Worm (Caenorhabditis elegans) whole organism, young adult: ENCODE data around the gene Y43F8B.15.

Experiments
- B0261.1 ChIP-seq: sonication (generic microtip); optimal IDR thresholded peaks from 2 replicates; lab custom pipeline; 2016; ENCODE audit warnings: mild to moderate bottlenecking, missing genetic modification characterization, moderate library complexity, missing compliant biosample characterization
- C06A6.2 ChIP-seq: fragments of 200-800 bp; sonication (Bioruptor generic); conservative IDR thresholded peaks from 2 replicates; pipeline ENCODE4 v1.3.6; 2022; ENCODE audit warnings: missing genetic modification characterization, missing compliant biosample characterization
- C17E4.6 ChIP-seq: fragments of 200-800 bp; sonication (Bioruptor generic); IDR thresholded peaks from 2 replicates; pipeline ENCODE4 v1.3.6; 2022; ENCODE audit warnings: missing genetic modification reagents, missing genetic modification characterization, missing compliant biosample characterization
- F22D6.2 ChIP-seq: sonication (generic microtip); optimal IDR thresholded peaks from 2 replicates; lab custom pipeline; 2016; ENCODE audit warnings: mild to moderate bottlenecking, missing genetic modification characterization, missing compliant biosample characterization
- F33H1.4 ChIP-seq: fragments of 200-800 bp; sonication (Bioruptor generic); IDR thresholded peaks from 2 replicates; pipeline ENCODE4 v1.3.6; 2022; ENCODE audit warnings: missing genetic modification reagents, missing genetic modification characterization, missing compliant biosample characterization
- F39B2.1 ChIP-seq: fragments of 200-800 bp; sonication (Bioruptor generic); IDR thresholded peaks from 2 replicates; pipeline ENCODE4 v1.3.6; 2022; ENCODE audit warnings: missing genetic modification reagents, missing genetic modification characterization, missing compliant biosample characterization
- F57A8.1 ChIP-seq: fragments of 200-800 bp; sonication (Bioruptor generic); optimal IDR thresholded peaks from 2 replicates; lab custom pipeline; 2018; ENCODE audit warnings: mild to moderate bottlenecking, missing genetic modification characterization, moderate library complexity, missing compliant biosample characterization
- F57C9.4 ChIP-seq: sonication (generic microtip); optimal IDR thresholded peaks from 2 replicates; lab custom pipeline; 2017; ENCODE audit warnings: mild to moderate bottlenecking, missing genetic modification characterization, missing compliant biosample characterization
- K11D2.4 ChIP-seq: fragments of 200-800 bp; sonication (Bioruptor generic); IDR thresholded peaks from 2 replicates; pipeline ENCODE4 v1.3.6; 2022; ENCODE audit warnings: missing genetic modification reagents, missing genetic modification characterization, missing compliant biosample characterization
- K12H6.12 ChIP-seq: fragments of 200-800 bp; sonication (Bioruptor generic); optimal IDR thresholded peaks from 2 replicates; lab custom pipeline; 2018; ENCODE audit warnings: mild to moderate bottlenecking, missing genetic modification characterization, missing compliant biosample characterization
- Y56A3A.18 ChIP-seq: fragments of 200-800 bp; sonication (Bioruptor generic); IDR thresholded peaks from 2 replicates; pipeline ENCODE4 v1.3.6; 2022; ENCODE audit warnings: missing genetic modification reagents, missing genetic modification characterization, missing compliant biosample characterization
- ama-1 ChIP-seq, 3 experiments: fragments of 150-350 bp in 1 of 3; sonication (generic microtip) in 2 of 3; optimal IDR thresholded peaks; 2 replicates each; lab custom pipeline; 2014 to 2018; ENCODE audit warnings: missing biosample characterization in 2 of 3, missing genetic modification characterization in 2 of 3, missing genetic modification reagents in 2 of 3
- bed-1 ChIP-seq: fragments of 200-800 bp; sonication (Bioruptor generic); IDR thresholded peaks from 2 replicates; pipeline ENCODE4 v1.3.6; 2022; ENCODE audit warnings: missing genetic modification reagents, missing genetic modification characterization, missing compliant biosample characterization
- ceh-27 ChIP-seq: fragments of 200-800 bp; sonication (Bioruptor generic); optimal IDR thresholded peaks from 2 replicates; lab custom pipeline; 2018; ENCODE audit warnings: mild to moderate bottlenecking, missing genetic modification characterization, moderate library complexity, missing compliant biosample characterization
- ceh-40 ChIP-seq: fragments of 200-800 bp; sonication (Bioruptor generic); IDR thresholded peaks from 2 replicates; pipeline ENCODE4 v1.3.6; 2022; ENCODE audit warnings: missing genetic modification characterization, missing compliant biosample characterization
- dox-1 ChIP-seq: fragments of 200-800 bp; sonication (Bioruptor generic); IDR thresholded peaks from 2 replicates; pipeline ENCODE4 v1.3.6; 2022; ENCODE audit warnings: missing genetic modification reagents, missing genetic modification characterization, missing compliant biosample characterization
- egl-18 ChIP-seq: fragments of 200-800 bp; sonication (Bioruptor generic); IDR thresholded peaks from 2 replicates; pipeline ENCODE4 v1.3.6; 2022; ENCODE audit warnings: missing genetic modification reagents, missing genetic modification characterization, missing compliant biosample characterization
- egrh-3 ChIP-seq: fragments of 200-800 bp; sonication (Bioruptor generic); IDR thresholded peaks from 2 replicates; pipeline ENCODE4 v1.3.6; 2022; ENCODE audit warnings: missing genetic modification reagents, missing genetic modification characterization, missing compliant biosample characterization
- ets-4 ChIP-seq: fragments of 200-800 bp; sonication (Bioruptor generic); optimal IDR thresholded peaks from 2 replicates; lab custom pipeline; 2018; ENCODE audit warnings: mild to moderate bottlenecking, missing genetic modification characterization, missing compliant biosample characterization
- hlh-12 ChIP-seq: sonication (generic microtip); optimal IDR thresholded peaks from 2 replicates; lab custom pipeline; 2016; ENCODE audit warnings: missing genetic modification characterization, missing compliant biosample characterization
- hmg-1.2 ChIP-seq: fragments of 200-800 bp; sonication (Bioruptor generic); IDR thresholded peaks from 2 replicates; pipeline ENCODE4 v1.3.6; 2022; ENCODE audit warnings: missing genetic modification reagents, missing genetic modification characterization, missing compliant biosample characterization
- hsf-1 ChIP-seq: fragments of 200-800 bp; sonication (Bioruptor generic); IDR thresholded peaks from 2 replicates; pipeline ENCODE4 v1.3.6; 2022; ENCODE audit warnings: missing genetic modification reagents, missing genetic modification characterization, missing compliant biosample characterization
- let-526 ChIP-seq: fragments of 200-800 bp; sonication (Bioruptor generic); IDR thresholded peaks from 2 replicates; pipeline ENCODE4 v1.3.6; 2022; ENCODE audit warnings: missing genetic modification reagents, missing genetic modification characterization, missing compliant biosample characterization
- lin-26 ChIP-seq: fragments of 200-800 bp; sonication (Bioruptor generic); IDR thresholded peaks from 2 replicates; pipeline ENCODE4 v1.3.6; 2022; ENCODE audit warnings: missing genetic modification reagents, missing genetic modification characterization, missing compliant biosample characterization
- lin-40 ChIP-seq: sonication (generic microtip); optimal IDR thresholded peaks from 2 replicates; lab custom pipeline; 2016; ENCODE audit warnings: missing genetic modification characterization, mild to moderate bottlenecking, missing compliant biosample characterization, missing genotype, missing genetic modification reagents
- lir-1 ChIP-seq: fragments of 200-800 bp; sonication (Bioruptor generic); conservative IDR thresholded peaks from 2 replicates; pipeline ENCODE4 v1.3.6; 2022; ENCODE audit warnings: missing genetic modification reagents, missing genetic modification characterization, missing compliant biosample characterization
- lsy-27 ChIP-seq: sonication (generic microtip); optimal IDR thresholded peaks from 2 replicates; lab custom pipeline; 2017; ENCODE audit warnings: missing genetic modification characterization, mild to moderate bottlenecking, missing compliant biosample characterization, antibody characterized with exemption, missing genotype, borderline replicate concordance; ENCODE audit not compliant: insufficient read depth
- madf-3 ChIP-seq: fragments of 200-800 bp; sonication (Bioruptor generic); IDR thresholded peaks from 2 replicates; pipeline ENCODE4 v1.3.6; 2022; ENCODE audit warnings: missing genetic modification reagents, missing genetic modification characterization, missing compliant biosample characterization
- mcd-1 ChIP-seq: fragments of 200-800 bp; sonication (Bioruptor generic); IDR thresholded peaks from 2 replicates; pipeline ENCODE4 v1.3.6; 2022; ENCODE audit warnings: missing genetic modification reagents, missing genetic modification characterization, missing compliant biosample characterization
- mel-28 ChIP-seq: sonication (generic microtip); optimal IDR thresholded peaks from 2 replicates; lab custom pipeline; 2016; ENCODE audit warnings: borderline replicate concordance, mild to moderate bottlenecking, missing genetic modification characterization, missing compliant biosample characterization
- mes-4 ChIP-seq: sonication (generic microtip); optimal IDR thresholded peaks from 2 replicates; lab custom pipeline; 2016; ENCODE audit warnings: missing genotype, missing genetic modification characterization, missing compliant biosample characterization
- nhr-179 ChIP-seq: sonication (generic microtip); optimal IDR thresholded peaks from 2 replicates; lab custom pipeline; 2016; ENCODE audit warnings: mild to moderate bottlenecking, missing genetic modification characterization, missing compliant biosample characterization
- pha-4 ChIP-seq: fragments of 150-350 bp; sonication (generic microtip); optimal IDR thresholded peaks from 2 replicates; lab custom pipeline; 2014; ENCODE audit warnings: missing biosample characterization, missing genetic modification reagents, missing genetic modification characterization
- rpc-1 ChIP-seq, 2 experiments: fragments of 150-350 bp in 1 of 2; sonication (generic microtip) in 1 of 2; optimal IDR thresholded peaks; 2 replicates each; lab custom pipeline; 2014 to 2018; ENCODE audit warnings: missing biosample characterization in 1 of 2, missing genetic modification characterization in 1 of 2, missing genetic modification reagents in 1 of 2, missing genotype in 1 of 2
- sea-2 ChIP-seq: fragments of 200-800 bp; sonication (Bioruptor generic); IDR thresholded peaks from 2 replicates; pipeline ENCODE4 v1.3.6; 2022; ENCODE audit warnings: missing genetic modification characterization, missing compliant biosample characterization
- somi-1 ChIP-seq: fragments of 200-800 bp; sonication (Bioruptor generic); optimal IDR thresholded peaks from 2 replicates; lab custom pipeline; 2018; ENCODE audit warnings: mild to moderate bottlenecking, missing genetic modification characterization, missing compliant biosample characterization
- sptf-2 ChIP-seq: fragments of 200-800 bp; sonication (Bioruptor generic); optimal IDR thresholded peaks from 2 replicates; lab custom pipeline; 2018; ENCODE audit warnings: mild to moderate bottlenecking, missing genetic modification characterization, missing compliant biosample characterization
- tbp1 ChIP-seq: fragments of 200-800 bp; sonication (Bioruptor generic); optimal IDR thresholded peaks from 2 replicates; lab custom pipeline; 2018; ENCODE audit warnings: mild to moderate bottlenecking, missing genetic modification characterization, missing compliant biosample characterization
- tbx-9 ChIP-seq: sonication (generic microtip); optimal IDR thresholded peaks from 2 replicates; lab custom pipeline; 2016; ENCODE audit warnings: borderline replicate concordance, missing genetic modification characterization, inconsistent platforms, missing compliant biosample characterization
- unc-130 ChIP-seq: sonication (generic microtip); optimal IDR thresholded peaks from 2 replicates; lab custom pipeline; 2016; ENCODE audit warnings: missing genetic modification reagents, missing genetic modification characterization, missing compliant biosample characterization
- zfh-2 ChIP-seq: fragments of 200-800 bp; sonication (Bioruptor generic); conservative IDR thresholded peaks from 2 replicates; pipeline ENCODE4 v1.3.6; 2022; ENCODE audit warnings: missing genetic modification reagents, missing genetic modification characterization, missing compliant biosample characterization
- zim-3 ChIP-seq: sonication (generic microtip); optimal IDR thresholded peaks from 2 replicates; lab custom pipeline; 2017; ENCODE audit warnings: mild to moderate bottlenecking, missing genetic modification characterization, moderate library complexity, missing compliant biosample characterization

Gene Y43F8B.15

ce11 chrV:19509061-19509460 lies 47.1 kb upstream of the Y43F8B.15 start:
- TF ChIP-seq zfh-2 (GFP tag; lab: Robert Waterston, UW) (peak; percentile 80), egrh-3 (GFP tag; lab: Robert Waterston, UW) (peak; percentile 56; the same call in 1 of the 2 replicates), mcd-1 (GFP tag; lab: Robert Waterston, UW) (no peak)

- TF ChIP-seq F39B2.1 (GFP tag; lab: Robert Waterston, UW) (no peak), mel-28 (tag; lab: Kevin White, UChicago) (no peak), lin-26 (GFP tag; lab: Robert Waterston, UW) (peak; percentile 54; the same call in 1 of the 2 replicates), madf-3 (GFP tag; lab: Robert Waterston, UW) (0 out of 2 replicates have a peak, but pooled peaks have one; percentile 36), sea-2 (GFP tag; lab: Robert Waterston, UW) (no peak), ets-4 (GFP tag; lab: Kevin White, UChicago) (no peak)
Observed at ce11 chrV:19502579-19503151, 40.7 kb upstream of the Y43F8B.15 start, which contains the start of gene Y43F8B.3. TSS of gene Y43F8B.3 (plus strand) at chrV:19503101.

ce11 chrV:19501389-19501788 lies 39.5 kb upstream of the Y43F8B.15 start:
- TF ChIP-seq somi-1 (no peak), dox-1 (GFP tag; lab: Robert Waterston, UW) (no peak), K12H6.12 (no peak), K11D2.4 (no peak), lin-40 (tag; lab: Kevin White, UChicago) (no peak), F57A8.1 (no peak), mel-28 (tag; lab: Kevin White, UChicago) (no peak), F33H1.4 (no peak), F57C9.4 (no peak), hsf-1 (no peak), lsy-27 (tag; lab: Kevin White, UChicago) (no peak), mes-4 (tag; lab: Kevin White, UChicago) (no peak), madf-3 (GFP tag; lab: Robert Waterston, UW) (no peak), F22D6.2 (tag; lab: Kevin White, UChicago) (no peak)
- TF ChIP-seq, all 124 proteins: peak for 0

ce11 chrV:19497087-19497486 lies 35.2 kb upstream of the Y43F8B.15 start:
- TF ChIP-seq lir-1 (GFP tag; lab: Robert Waterston, UW) (no peak), C06A6.2 (GFP tag; lab: Robert Waterston, UW) (no peak), K12H6.12 (no peak), B0261.1 (peak; percentile 46), let-526 (GFP tag; lab: Robert Waterston, UW) (no peak), Y56A3A.18 (no peak), bed-1 (GFP tag; lab: Robert Waterston, UW) (no peak), pha-4 (tag; lab: Kevin White, UChicago) (no peak), hlh-12 (tag; lab: Kevin White, UChicago) (no peak), hsf-1 (no peak), ama-1 (optimal IDR thresholded peaks at IDR 0.05; lab: Kevin White, UChicago) (no peak), ama-1 (GFP tag; optimal IDR thresholded peaks at IDR 0.05; lab: Kevin White, UChicago) (no peak), tbx-9 (tag; lab: Kevin White, UChicago) (no peak), unc-130 (no peak), sptf-2 (no peak), nhr-179 (tag; lab: Kevin White, UChicago) (no peak), C17E4.6 (GFP tag; lab: Robert Waterston, UW) (no peak), ceh-27 (GFP tag; lab: Kevin White, UChicago) (no peak), ets-4 (GFP tag; lab: Kevin White, UChicago) (no peak), tbp1 (GFP tag; lab: Kevin White, UChicago) (peak; percentile 69), lin-40 (tag; lab: Kevin White, UChicago) (no peak), zim-3 (no peak), hmg-1.2 (peak; percentile 36; the same call in 1 of the 2 replicates), egl-18 (GFP tag; lab: Robert Waterston, UW) (no peak), F39B2.1 (GFP tag; lab: Robert Waterston, UW) (no peak), ceh-40 (GFP tag; lab: Robert Waterston, UW) (no peak), rpc-1 (optimal IDR thresholded peaks at IDR 0.05; lab: Kevin White, UChicago) (peak; percentile 30), rpc-1 (tag; optimal IDR thresholded peaks at IDR 0.05; lab: Kevin White, UChicago) (peak; percentile 65)
